Fruit fly (Drosophila melanogaster) whole organism, pupa: Measurements from ENCODE around the gene CG32655.

Source experiments
- CG13204 ChIP-seq: fragments of 200-800 bp; sonication (Bioruptor generic); optimal IDR thresholded peaks from 2 replicates; lab custom pipeline; 2018; ENCODE audit warnings: missing biosample characterization, mild to moderate bottlenecking, missing genetic modification characterization, moderate library complexity
- CG14655 ChIP-seq: fragments of 200-800 bp; sonication (Bioruptor generic); optimal IDR thresholded peaks from 3 replicates; lab custom pipeline; 2017; ENCODE audit warnings: mild to moderate bottlenecking, missing biosample characterization, missing genetic modification reagents, missing genetic modification characterization
- CG8301 ChIP-seq: fragments of 200-800 bp; sonication (Bioruptor generic); optimal IDR thresholded peaks from 2 replicates; lab custom pipeline; 2018; ENCODE audit warnings: missing biosample characterization, mild to moderate bottlenecking, missing genetic modification characterization
- Ets98B ChIP-seq: fragments of 200-800 bp; sonication (Bioruptor generic); IDR thresholded peaks from 2 replicates; pipeline ENCODE4 v1.3.6; 2022; ENCODE audit warnings: missing biosample characterization, missing genetic modification characterization
- Snoo ChIP-seq: fragments of 200-800 bp; sonication (Bioruptor generic); optimal IDR thresholded peaks from 3 replicates; lab custom pipeline; 2017; ENCODE audit warnings: missing biosample characterization, mild to moderate bottlenecking, missing genetic modification characterization, inconsistent platforms
- gl ChIP-seq: fragments of 200-800 bp; sonication (Bioruptor generic); optimal IDR thresholded peaks from 2 replicates; lab custom pipeline; 2018; ENCODE audit warnings: missing biosample characterization, mild to moderate bottlenecking, missing genetic modification characterization
- rn ChIP-seq: fragments of 200-800 bp; sonication (Bioruptor generic); IDR thresholded peaks from 2 replicates; pipeline ENCODE4 v1.3.6; 2022; ENCODE audit warnings: missing biosample characterization, missing genetic modification characterization

dm6 chrX:12259436-12259835 is 23.8 kb upstream of the CG32655 start:
- TF ChIP-seq Ets98B (GFP tag; lab: Robert Waterston, UW) (no peak), CG14655 (no peak), Snoo (tag; lab: Kevin White, UChicago) (no peak), CG13204 (GFP tag; lab: Kevin White, UChicago) (no peak), gl (tag; lab: Kevin White, UChicago) (no peak), CG8301 (tag; lab: Kevin White, UChicago) (no peak), rn (GFP tag; lab: Robert Waterston, UW) (no peak)
